Fruit fly (Drosophila melanogaster): Measurements from ENCODE around the gene CG11779.
A peak's percentile ranks its signal among the peaks of the same experiment; 100 is the strongest.

CG11779 gene

DNA sequence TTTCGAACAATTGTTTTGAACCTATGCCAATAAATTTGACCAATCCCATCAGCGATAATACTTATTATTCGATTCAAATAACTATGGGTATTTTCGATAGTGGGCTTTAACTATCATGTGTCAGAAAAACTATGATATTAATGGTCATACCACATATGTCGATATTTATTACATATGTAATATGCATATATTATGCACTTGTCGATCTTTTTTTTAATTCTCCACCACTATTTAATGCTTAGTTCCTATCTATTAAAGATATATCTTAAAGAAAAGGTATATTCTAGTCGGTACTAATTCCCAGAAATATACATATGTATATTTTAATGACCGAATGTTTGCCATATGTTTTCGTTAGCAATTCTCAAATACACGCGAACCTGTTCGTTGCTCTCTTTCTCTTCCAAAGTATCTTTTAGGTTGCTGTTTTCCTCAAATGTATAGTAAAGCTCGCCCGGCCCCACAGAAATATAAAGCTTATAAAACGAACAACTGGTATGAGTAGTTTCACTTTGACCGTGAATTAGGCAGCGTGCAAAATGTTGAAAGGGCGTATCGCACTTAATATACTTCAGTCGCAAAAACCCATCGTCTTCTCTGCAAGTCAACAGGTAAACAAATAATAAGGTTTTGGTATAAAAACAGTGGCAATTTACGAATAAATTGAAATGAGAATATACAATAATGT lies 27.4 kb downstream of the CG11779 start, which contains the start of gene Cyp12a5 (continued):
- TF ChIP-seq Rx (GFP tag; IDR thresholded peaks at IDR 0.05) (no peak), CG13296 (GFP tag; optimal IDR thresholded peaks at IDR 0.05) (no peak), Hmr (GFP tag; optimal IDR thresholded peaks at IDR 0.05) (peak; percentile 20), Optix (GFP tag; IDR thresholded peaks at IDR 0.05) (no peak), chinmo (GFP tag; IDR thresholded peaks at IDR 0.05; ENCODE audit: partially characterized antibody) (0 out of 4 replicates have a peak, but pooled peaks have one; percentile 18), gt (GFP tag; IDR thresholded peaks at IDR 0.05) (no peak), CG9932 (GFP tag; IDR thresholded peaks at IDR 0.05) (0 out of 2 replicates have a peak, but pooled peaks have one; percentile 25), sug (tag; optimal IDR thresholded peaks at IDR 0.05) (no peak), CG10979 (tag; optimal IDR thresholded peaks at IDR 0.05) (no peak), Hey (tag; optimal IDR thresholded peaks at IDR 0.05) (no peak), E2f2 (GFP tag; IDR thresholded peaks at IDR 0.05) (no peak), CG31441 (GFP tag; IDR thresholded peaks at IDR 0.05) (no peak), pros (GFP tag; optimal IDR thresholded peaks at IDR 0.05) (no peak), CG7271 (tag; optimal IDR thresholded peaks at IDR 0.05) (no peak), sd (tag; optimal IDR thresholded peaks at IDR 0.05) (peak; percentile 47), CG33557 (GFP tag; optimal IDR thresholded peaks at IDR 0.05) (no peak), eyg (GFP tag; optimal IDR thresholded peaks at IDR 0.05) (no peak), Ada2b (GFP tag; IDR thresholded peaks at IDR 0.05) (no peak), CG10147 (GFP tag; optimal IDR thresholded peaks at IDR 0.05) (no peak), Trl (optimal IDR thresholded peaks at IDR 0.05) (peak in 1 of 2 experiments; percentile 21), Trl (GFP tag; optimal IDR thresholded peaks at IDR 0.05) (no peak), CG7786 (GFP tag; optimal IDR thresholded peaks at IDR 0.05) (no peak), C15 (GFP tag; IDR thresholded peaks at IDR 0.05) (no peak), kni (GFP tag; optimal IDR thresholded peaks at IDR 0.05) (no peak), Eip74EF (GFP tag; optimal IDR thresholded peaks at IDR 0.05) (no peak), twi (tag; optimal IDR thresholded peaks at IDR 0.05) (peak; percentile 40), tna (GFP tag; IDR thresholded peaks at IDR 0.05; ENCODE audit: partially characterized antibody) (no peak), stc (GFP tag; IDR thresholded peaks at IDR 0.05) (no peak), B-H2 (GFP tag; optimal IDR thresholded peaks at IDR 0.05) (no peak), MTF-1 (GFP tag; optimal IDR thresholded peaks at IDR 0.05; ENCODE audit: borderline replicate concordance) (no peak), BtbVII (GFP tag; optimal IDR thresholded peaks at IDR 0.05) (no peak), CG32532 (GFP tag; IDR thresholded peaks at IDR 0.05) (0 out of 2 replicates have a peak, but pooled peaks have one; percentile 11), Nf-YC (tag; optimal IDR thresholded peaks at IDR 0.05) (peak; percentile 69), CG30403 (GFP tag; optimal IDR thresholded peaks at IDR 0.05) (no peak), mld (GFP tag; IDR thresholded peaks at IDR 0.05; ENCODE audit: partially characterized antibody) (no peak), chif (GFP tag; optimal IDR thresholded peaks at IDR 0.05) (no peak), croc (GFP tag; conservative IDR thresholded peaks at IDR 0.05) (no peak)

DNA sequence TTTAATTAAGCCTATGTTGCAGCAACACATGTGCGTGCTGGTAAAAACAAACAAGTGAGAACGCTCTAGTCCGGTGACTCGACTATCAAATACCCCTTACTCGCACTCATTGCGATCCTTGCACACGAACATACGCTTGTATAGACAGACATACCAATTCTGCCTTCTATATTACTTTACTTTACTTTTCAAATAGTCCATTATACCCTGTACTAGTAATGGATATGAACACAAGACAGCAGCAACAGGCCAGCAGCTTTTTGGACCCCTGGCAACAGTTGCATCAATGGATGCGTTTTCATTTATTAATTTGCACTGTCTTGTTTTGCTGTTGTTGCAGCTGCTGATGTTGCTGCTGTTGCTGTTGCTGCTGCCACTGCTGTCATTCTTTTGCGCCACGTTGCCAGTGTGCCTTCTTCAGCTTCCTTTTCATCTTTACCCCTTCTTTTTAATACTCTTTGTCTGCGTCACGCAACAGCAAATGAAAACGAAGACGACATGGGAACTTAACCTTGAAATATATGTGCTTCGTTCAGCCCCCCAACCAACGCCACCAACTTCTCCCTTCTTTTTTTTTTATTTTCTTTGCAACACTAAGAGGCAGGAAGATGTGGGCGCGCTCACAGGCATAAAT lies 41.1 kb downstream of the CG11779 start:
- TF ChIP-seq pum (GFP tag; optimal IDR thresholded peaks at IDR 0.05) = peak; percentile 15
- TF ChIP-seq ara (GFP tag; IDR thresholded peaks at IDR 0.05) = peak; percentile 79
- peak; percentile 10; the same call in 1 of the 3 replicates for TF ChIP-seq HLH4C (GFP tag; IDR thresholded peaks at IDR 0.05; ENCODE audit: partially characterized antibody)
- TF ChIP-seq row (GFP tag; IDR thresholded peaks at IDR 0.05) = peak; percentile 62
- peak; percentile 7 for TF ChIP-seq unpg (GFP tag; optimal IDR thresholded peaks at IDR 0.05)
- no peak for TF ChIP-seq CG8290 (GFP tag; optimal IDR thresholded peaks at IDR 0.05)
- TF ChIP-seq CG8290 (tag; optimal IDR thresholded peaks at IDR 0.05) = no peak
- TF ChIP-seq dm (GFP tag; optimal IDR thresholded peaks at IDR 0.05) = no peak
- no peak for TF ChIP-seq Trl (optimal IDR thresholded peaks at IDR 0.05)
- TF ChIP-seq Trl (GFP tag; optimal IDR thresholded peaks at IDR 0.05) = no peak
- TF ChIP-seq maf-S (GFP tag; optimal IDR thresholded peaks at IDR 0.05) = no peak
- no peak for TF ChIP-seq ham (GFP tag; IDR thresholded peaks at IDR 0.05)
- peak; percentile 21 for TF ChIP-seq CG17359 (tag; optimal IDR thresholded peaks at IDR 0.05)
- TF ChIP-seq croc (GFP tag; conservative IDR thresholded peaks at IDR 0.05) = 0 out of 3 replicates have a peak, but pooled peaks have one; percentile 44
- no peak for TF ChIP-seq jigr1 (GFP tag; IDR thresholded peaks at IDR 0.05)
- TF ChIP-seq abd-A (tag; optimal IDR thresholded peaks at IDR 0.05) = no peak

Data from whole organism, embryonic.